Fruit fly (Drosophila melanogaster) whole organism: Measurements from ENCODE around the gene CG6443.

Experiments used
- Dll ChIP-seq: fragments of >200 bp; optimal IDR thresholded peaks from 2 replicates; lab custom pipeline; 2017
- psq ChIP-seq: fragments of >200 bp; optimal IDR thresholded peaks from 2 replicates; lab custom pipeline; 2017
- usp ChIP-seq: fragments of >200 bp; optimal IDR thresholded peaks from 2 replicates; lab custom pipeline; 2017; ENCODE audit warnings: missing biosample characterization, missing genetic modification characterization, mixed read lengths

DNA sequence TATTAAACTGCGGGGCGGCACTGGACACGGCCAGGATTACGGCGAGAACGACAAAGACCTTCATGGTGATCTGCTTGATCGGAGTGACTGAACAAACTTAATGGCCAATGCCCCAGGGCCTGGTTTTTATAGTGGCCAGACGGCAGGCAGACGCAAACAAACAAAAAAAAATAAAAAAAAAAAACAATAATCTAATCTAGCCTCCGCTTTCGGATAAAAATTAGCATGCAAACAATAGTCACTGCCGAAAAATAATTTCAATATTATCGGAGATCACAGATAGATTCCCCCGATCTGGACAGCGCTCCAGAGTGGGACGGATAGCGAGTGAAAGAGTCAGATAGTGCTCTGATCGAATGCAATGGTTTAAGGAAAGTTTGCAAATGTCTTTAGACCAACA is 44.5 kb upstream of the CG6443 start, which contains the start of gene CG7299:
- TF ChIP-seq usp (GFP tag; lab: Kevin White, UChicago) (no peak), Dll (no peak), psq (no peak)
